Fruit fly (Drosophila melanogaster) ovary, adult (tissue): Measurements from ENCODE around the gene CG31960.

Source experiments
- CG17801 ChIP-seq: fragments of 200-800 bp; optimal IDR thresholded peaks from 2 replicates; lab custom pipeline; 2019; ENCODE audit warnings: missing biosample characterization, mild to moderate bottlenecking, missing genetic modification characterization, moderate library complexity; ENCODE audit not compliant: partially characterized antibody

Gene CG31960

dm6 chr2L:3784268-3784997 lies at the start of gene CG31960:
TSS of gene CG31960 (plus strand) at chr2L:3784947.
- no peak for TF ChIP-seq CG17801

dm6 chr2L:3737003-3737662 lies 47.6 kb upstream of the CG31960 start:
- no peak for TF ChIP-seq CG17801

DNA sequence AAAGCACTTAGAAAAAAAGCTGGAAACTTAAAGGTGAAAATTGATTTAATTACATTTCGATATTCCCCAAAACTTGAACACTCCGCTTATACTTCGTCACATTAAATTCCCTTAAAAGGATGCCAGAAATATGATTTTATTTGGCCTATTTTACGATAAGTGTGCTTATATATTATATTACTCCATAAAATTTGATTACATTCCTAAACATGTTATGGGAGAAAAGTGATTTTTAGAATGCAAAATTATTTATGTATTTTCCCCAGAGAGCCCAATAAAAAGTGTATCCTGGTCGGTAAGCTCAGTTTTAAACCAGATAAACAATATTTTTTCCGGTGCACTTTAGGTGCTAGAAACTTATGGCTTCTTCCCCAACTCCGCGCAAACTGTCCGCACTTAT lies 47.1 kb upstream of the CG31960 start:
- TF ChIP-seq CG17801 = no peak

DNA sequence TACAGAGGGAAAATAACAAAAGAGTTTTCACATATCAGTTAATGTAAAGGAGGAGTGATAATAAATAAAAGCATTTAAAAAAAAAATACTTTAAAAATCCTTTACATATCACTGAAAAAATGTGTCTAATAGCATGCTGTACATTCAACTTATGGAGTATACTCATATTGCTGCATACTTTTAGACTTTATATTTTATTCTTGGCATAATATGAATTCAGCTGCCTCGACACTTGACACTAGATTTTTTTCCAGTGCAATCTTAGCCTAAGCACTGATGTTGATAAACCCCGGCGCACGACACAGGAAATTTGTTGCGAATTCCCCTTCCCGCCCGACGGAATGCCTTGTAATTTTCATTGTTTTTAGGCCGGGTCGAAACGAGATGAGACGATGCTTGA lies 44.3 kb upstream of the CG31960 start:
- no peak for TF ChIP-seq CG17801

DNA sequence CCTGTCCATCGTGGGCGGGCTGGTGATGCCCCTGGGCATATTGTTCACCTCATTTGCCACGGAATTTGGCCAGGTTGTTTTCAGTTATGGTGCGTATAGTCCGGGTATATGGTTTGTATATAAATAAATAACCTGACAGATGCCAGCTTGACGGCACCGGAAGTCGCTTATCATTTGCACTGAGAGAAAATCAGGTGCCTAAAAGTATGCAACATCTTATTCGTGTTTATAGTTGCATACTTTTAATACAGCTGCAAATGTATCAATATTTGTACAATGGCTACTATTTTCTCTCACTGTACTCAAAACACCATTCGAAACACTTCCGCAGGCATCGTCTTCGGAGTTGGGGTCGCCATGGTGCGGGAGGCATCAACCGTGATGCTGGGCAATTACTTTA lies 36.1 kb upstream of the CG31960 start:
- no peak for TF ChIP-seq CG17801

- no peak for TF ChIP-seq CG17801
Measured at dm6 chr2L:3754835-3755547, 29.8 kb upstream of the CG31960 start.

DNA sequence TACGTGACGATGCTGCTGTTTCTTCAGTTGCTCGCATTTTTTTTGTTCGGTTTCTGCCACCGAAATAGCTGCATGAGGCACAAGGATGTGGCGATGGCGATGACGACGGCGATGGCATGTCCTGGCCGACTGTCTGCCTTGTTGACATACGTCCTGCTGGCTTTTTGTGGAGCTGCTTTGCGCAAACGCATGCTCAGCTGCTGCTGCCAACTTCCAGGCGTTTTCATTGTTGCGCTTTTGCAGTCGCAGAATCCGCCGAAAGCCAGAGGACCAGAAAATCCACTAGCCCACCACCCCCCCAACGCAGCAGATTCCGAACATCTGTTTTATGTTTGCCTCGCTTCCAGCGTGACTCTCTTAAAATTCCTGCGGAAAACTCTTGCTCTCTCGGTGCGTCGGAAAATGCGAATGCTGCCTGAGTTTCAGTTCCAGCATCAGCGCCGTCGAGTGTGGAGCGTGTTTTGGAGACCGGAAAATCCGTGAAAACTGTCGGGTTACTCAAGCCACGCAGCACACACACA lies 27.9 kb upstream of the CG31960 start, which contains the start of gene CG43707:
Gene CG43707 (plus strand): TSS at position 426 of the 521 bp plus-strand sequence.
- TF ChIP-seq CG17801 = no peak

dm6 chr2L:3765194-3765593 lies 19.6 kb upstream of the CG31960 start, which contains the start of gene CG43703:
TSS of gene CG43703 (plus strand) at chr2L:3765494.
- no peak for TF ChIP-seq CG17801

DNA sequence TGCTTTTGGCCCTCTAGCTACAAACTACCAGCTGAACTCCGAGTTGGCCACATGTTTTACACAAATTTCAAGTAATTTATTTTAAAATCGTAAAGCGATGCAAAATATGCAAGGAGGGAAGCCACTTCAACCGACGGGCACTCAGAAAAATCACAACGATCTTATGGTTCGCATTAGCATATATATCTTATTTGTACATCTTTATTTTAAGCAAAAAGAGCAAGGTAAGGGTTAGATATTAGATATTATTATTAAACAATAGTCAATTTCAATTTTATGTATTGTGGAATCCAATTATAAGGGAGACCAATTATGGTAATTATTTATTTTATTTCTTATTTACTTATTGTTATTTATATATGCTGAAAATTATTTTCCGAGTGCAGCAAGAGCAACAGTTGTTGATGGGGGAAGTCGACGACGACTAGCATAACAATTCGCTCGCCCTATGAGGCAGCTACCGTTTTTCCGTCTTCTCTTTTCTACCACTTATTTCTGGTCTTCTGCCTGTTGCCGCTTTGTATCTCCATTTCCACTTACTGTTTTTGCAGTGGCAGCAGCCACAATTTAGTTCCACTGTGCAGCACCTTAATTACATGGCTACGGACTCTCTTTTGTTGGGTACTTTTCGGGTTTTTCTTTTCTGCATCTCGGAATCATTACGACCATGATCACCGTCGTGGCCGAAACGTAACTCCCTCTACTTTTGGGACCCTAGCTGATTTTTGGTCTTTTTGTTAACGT lies 14.9 kb upstream of the CG31960 start:
- no peak for TF ChIP-seq CG17801

DNA sequence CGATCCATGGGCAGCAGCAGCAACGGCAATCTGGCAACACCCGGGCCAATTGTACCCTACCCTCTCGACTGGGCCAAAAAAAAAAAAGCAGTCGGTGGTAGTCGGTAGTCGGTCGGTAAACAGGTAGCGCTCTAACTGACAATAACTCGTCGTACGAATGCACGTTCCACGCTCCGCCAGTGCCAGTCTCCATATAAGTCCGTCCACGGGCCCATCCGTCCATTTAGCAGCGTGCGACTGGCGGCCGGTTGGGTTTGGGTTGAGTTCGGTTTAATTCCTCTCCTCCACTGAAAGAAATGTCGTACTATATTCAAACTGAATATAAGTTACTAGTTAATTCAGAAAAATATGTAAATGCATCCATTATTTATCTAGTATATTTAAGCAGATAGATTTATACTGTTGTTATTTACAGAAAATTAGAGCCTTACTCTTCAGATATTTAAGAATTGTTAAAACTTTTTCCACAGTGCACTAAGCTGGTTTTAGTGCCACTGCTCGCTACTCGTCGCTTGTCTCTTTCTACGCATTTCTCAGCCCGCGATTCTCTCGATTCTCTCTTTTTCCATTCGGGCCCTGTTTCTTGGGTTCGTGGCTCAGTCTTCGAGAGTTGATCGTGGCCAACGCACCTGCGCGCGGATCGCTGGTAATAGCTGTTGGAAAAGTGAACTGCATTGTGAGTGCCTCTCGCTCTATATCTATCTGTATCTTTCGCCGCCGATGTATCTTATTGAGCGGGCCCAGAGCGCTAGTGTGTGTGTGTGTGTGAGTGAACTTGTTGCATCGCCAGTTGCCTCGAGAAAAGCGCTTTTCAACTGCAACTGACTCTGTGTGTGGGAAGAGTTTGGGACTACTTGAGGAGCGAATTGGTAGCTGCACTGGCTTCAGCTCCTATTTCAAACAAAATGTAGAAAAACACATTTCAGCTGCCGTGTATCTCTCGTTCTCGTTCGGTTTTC lies 13.4 kb upstream of the CG31960 start, which contains the start of gene bowl:
Gene bowl (plus strand): TSS at position 592 of the 959 bp plus-strand sequence.
- TF ChIP-seq CG17801 = peak; percentile 74

DNA sequence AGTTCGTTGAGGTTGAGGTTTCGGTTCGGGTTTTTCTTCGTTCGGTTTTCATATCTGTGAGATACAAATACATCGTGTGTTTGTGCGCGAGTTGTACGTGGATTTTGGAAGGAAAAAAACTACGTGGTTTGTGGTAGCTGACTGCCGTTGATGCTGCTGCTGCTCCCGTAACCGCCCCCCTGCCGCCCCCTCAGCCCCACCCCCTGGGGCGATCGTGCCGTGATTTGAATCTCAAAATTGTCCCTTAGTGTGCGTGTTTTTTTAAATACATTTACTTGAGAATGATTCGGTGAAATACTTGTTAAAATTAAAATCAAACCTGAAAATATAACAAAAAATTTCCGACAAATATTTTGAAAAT lies 12.7 kb upstream of the CG31960 start:
- TF ChIP-seq CG17801 = no peak

DNA sequence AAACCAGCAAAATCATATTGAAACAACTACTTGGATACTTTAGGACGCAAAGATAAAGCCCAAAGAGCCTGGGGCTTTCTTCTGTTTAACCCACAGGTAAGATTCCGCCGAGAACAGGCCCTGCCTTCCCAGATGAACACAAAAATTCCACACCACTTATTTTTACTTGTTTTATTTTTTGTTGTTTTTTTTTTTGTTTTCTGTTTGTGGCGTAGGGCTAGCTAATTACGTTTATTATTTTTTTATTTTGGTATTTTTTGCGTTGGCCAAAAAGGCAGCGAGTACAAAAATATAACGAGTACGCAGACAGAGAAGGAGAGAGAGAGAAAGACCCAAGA lies 12.2 kb upstream of the CG31960 start:
- TF ChIP-seq CG17801 = no peak

DNA sequence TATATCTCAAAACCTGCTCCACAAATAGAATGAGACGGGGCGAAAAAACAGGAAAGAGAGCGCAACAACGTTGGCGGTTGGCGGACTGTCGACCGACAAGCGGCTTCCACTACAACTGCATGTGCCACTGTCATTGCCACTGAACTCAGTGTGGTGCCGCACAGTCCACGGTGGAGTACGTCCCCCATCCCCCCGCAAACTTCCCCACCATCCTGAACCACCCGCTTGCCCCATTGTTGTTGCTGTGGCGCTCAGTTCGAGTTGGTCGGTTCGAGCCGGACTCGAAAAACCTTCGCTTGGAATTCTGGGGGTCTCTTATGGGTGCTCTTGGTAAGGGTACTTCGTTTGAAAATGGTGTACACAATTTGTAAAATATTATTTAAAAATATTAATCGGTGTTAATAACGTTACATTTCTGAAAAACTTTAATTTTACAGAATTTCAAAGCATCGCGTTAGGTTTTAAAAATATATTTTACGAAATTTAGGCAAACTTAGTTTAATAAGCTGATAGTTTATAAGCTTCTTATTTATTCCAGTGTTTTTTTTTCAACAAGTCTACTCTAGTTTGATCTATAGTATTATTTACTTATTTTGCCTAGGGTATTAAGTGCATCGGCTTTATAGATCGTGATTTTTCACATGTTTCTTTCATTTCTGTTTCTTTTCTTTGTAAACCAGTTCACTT lies 11.7 kb upstream of the CG31960 start:
- peak; percentile 25 for TF ChIP-seq CG17801

- TF ChIP-seq CG17801 = no peak
Measured at dm6 chr2L:3773624-3773978, 11.1 kb upstream of the CG31960 start.
